Fruit fly (Drosophila melanogaster) whole organism, prepupa: Measurements from ENCODE around the gene CG13716.

Experiments
- Blimp-1 ChIP-seq: fragments of 200-800 bp; sonication (Bioruptor generic); optimal IDR thresholded peaks from 3 replicates; lab custom pipeline; 2017; ENCODE audit warnings: missing biosample characterization, missing genetic modification characterization, mild to moderate bottlenecking, moderate library complexity, missing genetic modification reagents
- CG10631 ChIP-seq: fragments of 200-800 bp; sonication (Bioruptor generic); optimal IDR thresholded peaks from 2 replicates; lab custom pipeline; 2016; ENCODE audit warnings: missing biosample characterization, missing genetic modification characterization
- CG11294 ChIP-seq: fragments of 200-800 bp; sonication (Bioruptor generic); IDR thresholded peaks from 2 replicates; pipeline ENCODE4 v1.3.6; 2022; ENCODE audit warnings: missing biosample characterization, missing genetic modification characterization
- CG11762 ChIP-seq: fragments of 200-800 bp; sonication (Bioruptor generic); optimal IDR thresholded peaks from 3 replicates; lab custom pipeline; 2016; ENCODE audit warnings: missing biosample characterization, missing genetic modification characterization; ENCODE audit not compliant: insufficient read depth
- CG11902 ChIP-seq: fragments of 200-800 bp; sonication (Bioruptor generic); optimal IDR thresholded peaks from 3 replicates; lab custom pipeline; 2016; ENCODE audit warnings: missing biosample characterization, missing genetic modification characterization
- CG15336 ChIP-seq: fragments of 200-800 bp; sonication (Bioruptor generic); IDR thresholded peaks from 2 replicates; pipeline ENCODE4 v1.3.6; 2022; ENCODE audit warnings: missing biosample characterization, missing genetic modification characterization
- CG16779 ChIP-seq: fragments of 200-800 bp; sonication (Bioruptor generic); optimal IDR thresholded peaks from 3 replicates; lab custom pipeline; 2017; ENCODE audit warnings: missing biosample characterization, mild to moderate bottlenecking, missing genetic modification characterization
- CG32006 ChIP-seq: fragments of 200-800 bp; sonication (Bioruptor generic); optimal IDR thresholded peaks from 3 replicates; lab custom pipeline; 2017; ENCODE audit warnings: missing biosample characterization, mild to moderate bottlenecking, missing genetic modification characterization
- CG3919 ChIP-seq: fragments of 200-800 bp; sonication (Bioruptor generic); optimal IDR thresholded peaks from 3 replicates; lab custom pipeline; 2016; ENCODE audit warnings: missing biosample characterization, missing genetic modification characterization
- CG4318 ChIP-seq: fragments of 200-800 bp; sonication (Bioruptor generic); optimal IDR thresholded peaks from 3 replicates; lab custom pipeline; 2017; ENCODE audit warnings: missing biosample characterization, mild to moderate bottlenecking, missing genetic modification characterization
- CG6276 ChIP-seq: fragments of 200-800 bp; sonication (Bioruptor generic); optimal IDR thresholded peaks from 2 replicates; lab custom pipeline; 2017; ENCODE audit warnings: missing biosample characterization, mild to moderate bottlenecking, missing genetic modification characterization
- CG6792 ChIP-seq: fragments of 200-800 bp; sonication (Bioruptor generic); optimal IDR thresholded peaks from 3 replicates; lab custom pipeline; 2016; ENCODE audit warnings: missing biosample characterization, missing genetic modification characterization
- CG6854 ChIP-seq: fragments of 200-800 bp; sonication (Bioruptor generic); optimal IDR thresholded peaks from 2 replicates; lab custom pipeline; 2017; ENCODE audit warnings: missing biosample characterization, mild to moderate bottlenecking, missing genetic modification characterization
- CG8119 ChIP-seq: fragments of 200-800 bp; sonication (Bioruptor generic); IDR thresholded peaks from 3 replicates; pipeline ENCODE4 v1.3.6; 2022; ENCODE audit warnings: missing biosample characterization, missing genetic modification characterization
- CG8319 ChIP-seq: fragments of 200-800 bp; sonication (Bioruptor generic); optimal IDR thresholded peaks from 3 replicates; lab custom pipeline; 2016; ENCODE audit warnings: missing biosample characterization, missing genetic modification characterization
- Eip78C ChIP-seq: fragments of 200-800 bp; sonication (Bioruptor generic); peaks from one replicate; lab custom pipeline; 2016; ENCODE audit warnings: missing biosample characterization, missing genetic modification characterization
- Ets96B ChIP-seq: fragments of 200-800 bp; optimal IDR thresholded peaks from 2 replicates; lab custom pipeline; 2019; ENCODE audit warnings: missing biosample characterization, mild to moderate bottlenecking, missing genetic modification characterization, moderate library complexity
- Gug ChIP-seq: fragments of 200-800 bp; sonication (Bioruptor generic); IDR thresholded peaks from 2 replicates; pipeline ENCODE4 v1.3.6; 2022; ENCODE audit warnings: missing biosample characterization, missing genetic modification characterization
- Hr38 ChIP-seq: sonication (Bioruptor generic); optimal IDR thresholded peaks from 2 replicates; lab custom pipeline; 2016; ENCODE audit warnings: missing biosample characterization, missing genetic modification characterization
- Hr39 ChIP-seq: fragments of 200-800 bp; sonication (Bioruptor generic); optimal IDR thresholded peaks from 2 replicates; lab custom pipeline; 2016; ENCODE audit warnings: missing biosample characterization, missing genetic modification characterization
- Hr4 ChIP-seq: fragments of 200-800 bp; sonication (Bioruptor generic); optimal IDR thresholded peaks from 3 replicates; lab custom pipeline; 2016; ENCODE audit warnings: missing biosample characterization, missing genetic modification characterization
- Met ChIP-seq: fragments of 200-800 bp; sonication (Bioruptor generic); optimal IDR thresholded peaks from 3 replicates; lab custom pipeline; 2016; ENCODE audit warnings: missing biosample characterization, missing genetic modification characterization
- OdsH ChIP-seq: fragments of 200-800 bp; sonication (Bioruptor generic); optimal IDR thresholded peaks from 3 replicates; lab custom pipeline; 2016; ENCODE audit warnings: missing biosample characterization, missing genetic modification characterization
- Sox102F ChIP-seq: fragments of 200-800 bp; sonication (Bioruptor generic); optimal IDR thresholded peaks from 2 replicates; lab custom pipeline; 2016; ENCODE audit warnings: missing biosample characterization, mild to moderate bottlenecking, missing genetic modification characterization
- Sox14 ChIP-seq: fragments of 200-800 bp; sonication (Bioruptor generic); optimal IDR thresholded peaks from 3 replicates; lab custom pipeline; 2016; ENCODE audit warnings: missing biosample characterization, missing genetic modification characterization
- acj6 ChIP-seq: fragments of 200-800 bp; sonication (Bioruptor generic); optimal IDR thresholded peaks from 3 replicates; lab custom pipeline; 2016; ENCODE audit warnings: missing biosample characterization, missing genetic modification characterization
- cyc ChIP-seq: fragments of 200-800 bp; sonication (Bioruptor generic); optimal IDR thresholded peaks from 3 replicates; lab custom pipeline; 2016; ENCODE audit warnings: missing biosample characterization, missing genetic modification characterization
- dac ChIP-seq: fragments of 200-800 bp; sonication (Bioruptor generic); optimal IDR thresholded peaks from 2 replicates; lab custom pipeline; 2017; ENCODE audit warnings: missing biosample characterization, mild to moderate bottlenecking, missing genetic modification characterization
- eg ChIP-seq: fragments of 200-800 bp; sonication (Bioruptor generic); IDR thresholded peaks from 3 replicates; pipeline ENCODE4 v1.3.6; 2022; ENCODE audit warnings: missing biosample characterization, missing genetic modification characterization
- esn ChIP-seq: fragments of 200-800 bp; sonication (Bioruptor generic); optimal IDR thresholded peaks from 2 replicates; lab custom pipeline; 2016; ENCODE audit warnings: missing biosample characterization, mild to moderate bottlenecking, missing genetic modification characterization, moderate library complexity
- fd59A ChIP-seq: fragments of 200-800 bp; sonication (Bioruptor generic); optimal IDR thresholded peaks from 2 replicates; lab custom pipeline; 2017; ENCODE audit warnings: missing biosample characterization, mild to moderate bottlenecking, missing genetic modification characterization, missing genetic modification reagents
- fd85E ChIP-seq: fragments of 200-800 bp; sonication (Bioruptor generic); optimal IDR thresholded peaks from 3 replicates; lab custom pipeline; 2016; ENCODE audit warnings: missing biosample characterization, missing genetic modification characterization
- fkh ChIP-seq: fragments of 200-800 bp; sonication (Bioruptor generic); optimal IDR thresholded peaks from 3 replicates; lab custom pipeline; 2017; ENCODE audit warnings: missing biosample characterization, mild to moderate bottlenecking, missing genetic modification characterization, moderate library complexity
- net ChIP-seq: fragments of 200-800 bp; sonication (Bioruptor generic); optimal IDR thresholded peaks from 3 replicates; lab custom pipeline; 2016; ENCODE audit warnings: missing biosample characterization, missing genetic modification characterization
- pdm3 ChIP-seq: fragments of 200-800 bp; sonication (Bioruptor generic); optimal IDR thresholded peaks from 3 replicates; lab custom pipeline; 2016; ENCODE audit warnings: missing biosample characterization, missing genetic modification characterization
- salr ChIP-seq, 2 experiments: fragments of 200-800 bp; sonication (Bioruptor generic); optimal IDR thresholded peaks; 3 replicates each; lab custom pipeline; 2016 to 2018; ENCODE audit warnings: missing biosample characterization in 2 of 2, missing genetic modification characterization in 2 of 2, mild to moderate bottlenecking in 1 of 2
- spab ChIP-seq: fragments of 200-800 bp; sonication (Bioruptor generic); optimal IDR thresholded peaks from 2 replicates; lab custom pipeline; 2017; ENCODE audit warnings: missing biosample characterization, mild to moderate bottlenecking, missing genetic modification characterization, missing genetic modification reagents
- ss ChIP-seq, 2 experiments: fragments of 200-800 bp; sonication (Bioruptor generic); optimal IDR thresholded peaks; 2 replicates in 1 of 2; 3 replicates in 1 of 2; lab custom pipeline; 2017 to 2018; ENCODE audit warnings: mild to moderate bottlenecking in 2 of 2, missing biosample characterization in 2 of 2, missing genetic modification characterization in 2 of 2, moderate library complexity in 1 of 2
- svp ChIP-seq: fragments of 200-800 bp; sonication (Bioruptor generic); peaks from one replicate; lab custom pipeline; 2016; ENCODE audit warnings: missing biosample characterization, missing genetic modification characterization
- topi ChIP-seq: fragments of 200-800 bp; sonication (Bioruptor generic); optimal IDR thresholded peaks from 3 replicates; lab custom pipeline; 2016; ENCODE audit warnings: missing biosample characterization, missing genetic modification characterization
- vri ChIP-seq: fragments of 200-800 bp; sonication (Bioruptor generic); optimal IDR thresholded peaks from 3 replicates; lab custom pipeline; 2016; ENCODE audit warnings: missing biosample characterization, mild to moderate bottlenecking, missing genetic modification characterization

The CG13716 gene

DNA sequence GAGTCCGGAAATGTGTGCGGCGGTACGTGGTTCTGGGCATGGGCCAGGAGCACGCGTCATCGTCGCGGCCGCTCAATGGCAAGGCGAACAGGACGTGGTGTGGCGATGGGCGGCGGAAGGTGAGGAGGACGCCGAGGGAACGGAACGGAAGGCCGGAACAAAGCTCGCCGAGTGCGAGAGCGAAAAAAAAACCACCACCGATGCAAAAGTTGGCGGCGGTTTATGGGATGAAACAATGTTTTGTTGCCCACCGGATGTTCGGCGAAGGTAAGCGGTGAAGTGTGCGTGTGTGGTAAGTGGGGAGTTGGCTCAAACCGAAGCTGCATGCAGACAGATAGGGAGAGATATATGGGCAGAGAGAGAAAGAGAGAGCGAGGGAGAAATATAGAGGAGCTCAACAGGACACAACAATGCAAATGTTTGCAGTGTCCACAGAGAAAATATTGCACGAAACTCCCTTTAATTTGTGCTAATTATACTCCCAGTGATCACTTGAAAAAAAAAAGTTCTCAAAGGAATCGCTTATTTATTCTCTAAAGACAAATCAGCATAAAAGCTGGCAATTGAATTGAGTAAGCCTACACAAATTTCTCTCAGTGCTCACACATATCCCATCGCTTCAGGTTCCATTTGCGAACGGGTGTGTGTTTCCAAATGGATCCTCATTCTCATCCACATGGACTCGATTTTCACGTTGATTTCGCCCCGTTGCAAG is 14.9 kb downstream of the CG13716 start (continued):
- TF ChIP-seq CG10631 (GFP tag; lab: Kevin White, UChicago) (peak; percentile 66), Hr4 (GFP tag; lab: Kevin White, UChicago) (peak; percentile 12), net (no peak), OdsH (peak; percentile 48), CG11762 (GFP tag; lab: Kevin White, UChicago) (peak; percentile 15), CG6854 (no peak), topi (GFP tag; lab: Kevin White, UChicago) (peak; percentile 53), cyc (GFP tag; lab: Kevin White, UChicago) (peak; percentile 61), CG32006 (GFP tag; lab: Kevin White, UChicago) (peak; percentile 48), vri (GFP tag; lab: Kevin White, UChicago) (peak; percentile 25), CG6792 (GFP tag; lab: Kevin White, UChicago) (peak; percentile 64), fd59A (GFP tag; lab: Kevin White, UChicago) (peak; percentile 41), Gug (GFP tag; lab: Robert Waterston, UW) (no peak), CG11294 (no peak), dac (GFP tag; lab: Kevin White, UChicago) (no peak), salr (GFP tag; optimal IDR thresholded peaks at IDR 0.05; lab: Kevin White, UChicago) (peak in 1 of 2 experiments; percentile 20), Sox14 (peak; percentile 43), CG6276 (GFP tag; lab: Kevin White, UChicago) (no peak), spab (GFP tag; lab: Kevin White, UChicago) (peak; percentile 42), CG11902 (no peak)

DNA sequence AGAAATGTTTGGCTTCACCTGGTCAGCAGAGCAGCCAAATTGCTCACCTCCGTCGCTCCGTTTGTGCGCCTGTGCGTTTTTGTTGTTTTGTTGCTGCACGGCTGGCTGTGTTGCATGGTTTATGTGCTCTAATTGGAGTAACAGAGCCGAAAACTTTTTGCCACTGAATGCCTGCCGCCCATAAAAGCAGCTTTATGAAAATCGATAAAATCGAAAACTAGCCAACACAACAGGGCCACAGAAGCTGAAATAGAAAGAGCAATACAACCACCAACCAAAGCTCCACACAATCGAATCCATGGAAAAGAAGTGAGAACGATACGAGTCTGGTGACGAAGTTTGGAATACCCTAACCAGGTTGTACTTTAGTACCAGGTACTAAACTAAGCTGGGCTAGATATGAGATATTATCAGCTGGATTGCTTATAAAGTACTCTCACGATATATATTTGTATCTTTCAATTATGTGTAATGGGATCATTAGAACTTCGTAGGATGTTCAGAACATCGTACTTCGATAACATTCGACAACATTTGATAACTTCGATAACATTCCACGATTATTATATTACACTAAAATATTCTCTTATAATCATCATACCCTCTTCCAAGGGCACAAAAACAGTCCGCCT is 15.6 kb downstream of the CG13716 start:
- TF ChIP-seq ss (GFP tag; optimal IDR thresholded peaks at IDR 0.05; lab: Kevin White, UChicago): no peak
- peak; percentile 46 for TF ChIP-seq Ets96B (tag; lab: Kevin White, UChicago)

DNA sequence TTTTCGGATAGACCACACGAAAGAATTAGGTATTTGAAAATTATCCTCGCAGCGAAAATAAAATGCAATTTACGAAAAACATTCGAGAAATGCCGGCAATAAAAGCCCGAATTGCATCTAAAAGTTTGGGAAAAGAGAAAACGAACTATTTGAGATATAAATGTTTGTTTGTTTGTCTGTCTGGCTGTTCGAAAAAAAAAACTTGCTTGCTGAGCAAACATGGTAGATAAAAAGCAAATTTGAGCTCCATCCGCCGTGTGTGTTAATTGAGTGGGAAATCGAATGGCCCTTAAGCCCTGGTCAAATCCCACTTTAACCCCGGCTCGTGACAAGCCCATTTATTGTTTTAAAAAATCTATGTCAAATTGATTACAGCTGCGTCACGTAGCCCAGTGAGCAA is 19.5 kb downstream of the CG13716 start:
- TF ChIP-seq fkh (peak; percentile 77), Blimp-1 (no peak), CG8119 (peak; percentile 25; the same call in 1 of the 3 replicates)

DNA sequence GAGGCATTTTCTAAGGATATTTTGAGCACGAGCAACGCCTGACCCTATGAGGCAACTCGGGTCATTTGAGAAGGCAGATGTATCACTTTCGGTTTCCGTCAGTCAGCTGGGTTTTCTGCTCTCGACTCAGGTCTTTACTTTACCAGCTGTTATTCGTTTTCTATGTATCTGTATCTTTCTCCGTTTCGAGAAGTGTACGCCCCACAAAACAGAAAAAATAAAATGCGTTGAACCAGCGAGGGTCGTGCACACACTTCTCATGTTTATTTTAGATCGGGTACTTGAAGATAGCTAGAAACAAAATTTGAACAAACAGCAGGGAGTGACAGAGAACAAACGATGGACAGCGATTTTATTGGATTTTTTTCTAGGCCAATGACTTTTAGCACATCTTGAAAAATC is 20.7 kb downstream of the CG13716 start:
- TF ChIP-seq Eip78C (GFP tag; lab: Kevin White, UChicago) (peak; percentile 43), svp (GFP tag; lab: Kevin White, UChicago) (peak; percentile 65), fkh (peak; percentile 81), esn (GFP tag; lab: Kevin White, UChicago) (no peak)
- TF ChIP-seq, all 60 proteins: peak for 3

DNA sequence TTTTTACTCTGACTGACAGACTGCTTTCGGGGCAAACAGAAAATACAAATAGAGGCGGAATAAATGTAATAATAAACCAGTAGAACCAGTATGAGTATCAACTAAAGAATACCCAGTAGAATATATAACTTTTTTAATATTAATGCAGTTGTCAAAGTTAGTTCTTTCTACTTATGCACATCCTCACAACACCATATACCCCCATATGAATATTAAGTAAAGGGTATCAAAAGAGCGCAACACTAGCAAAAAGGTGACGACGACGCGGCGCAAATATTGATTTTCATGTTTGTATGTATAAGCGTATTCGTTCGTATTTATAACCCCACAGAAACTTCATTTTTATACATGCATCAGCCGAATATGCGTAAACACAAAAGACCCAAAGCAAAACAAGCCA is 21.5 kb downstream of the CG13716 start:
- TF ChIP-seq Hr38 (GFP tag; lab: Kevin White, UChicago) (no peak), eg (GFP tag; lab: Robert Waterston, UW) (peak; percentile 89), CG16779 (tag; lab: Kevin White, UChicago) (peak; percentile 55), Hr4 (GFP tag; lab: Kevin White, UChicago) (peak; percentile 79), fd85E (peak; percentile 58), Blimp-1 (peak; percentile 42), CG6276 (GFP tag; lab: Kevin White, UChicago) (peak; percentile 69), CG6854 (peak; percentile 76), Sox14 (peak; percentile 76), CG3919 (GFP tag; lab: Kevin White, UChicago) (peak; percentile 88), acj6 (peak; percentile 83), CG11762 (GFP tag; lab: Kevin White, UChicago) (peak; percentile 73), fd59A (GFP tag; lab: Kevin White, UChicago) (peak; percentile 63), Sox102F (GFP tag; lab: Kevin White, UChicago) (peak; percentile 83), CG15336 (GFP tag; lab: Robert Waterston, UW) (peak; percentile 80), fkh (peak; percentile 99), Eip78C (GFP tag; lab: Kevin White, UChicago) (peak; percentile 96), CG8319 (GFP tag; lab: Kevin White, UChicago) (peak; percentile 86), CG4318 (GFP tag; lab: Kevin White, UChicago) (peak; percentile 42), pdm3 (GFP tag; lab: Kevin White, UChicago) (peak; percentile 87), dac (GFP tag; lab: Kevin White, UChicago) (peak; percentile 45), CG8119 (peak; percentile 80), Hr39 (GFP tag; lab: Kevin White, UChicago) (peak; percentile 74), Met (GFP tag; lab: Kevin White, UChicago) (peak; percentile 81), vri (GFP tag; lab: Kevin White, UChicago) (peak; percentile 78), svp (GFP tag; lab: Kevin White, UChicago) (peak; percentile 95)
